Worm (Caenorhabditis elegans) whole organism, early embryonic: Measurements from ENCODE around the gene cks-1.

ENCODE experiments used
- B0310.2 ChIP-seq: sonication (generic microtip); optimal IDR thresholded peaks from 2 replicates; lab custom pipeline; 2016; ENCODE audit warnings: mild to moderate bottlenecking, missing genetic modification characterization, missing compliant biosample characterization
- F13C5.2 ChIP-seq: sonication (generic microtip); optimal IDR thresholded peaks from 2 replicates; lab custom pipeline; 2017; ENCODE audit warnings: mild to moderate bottlenecking, missing genetic modification characterization, inconsistent platforms, missing compliant biosample characterization
- aly-1 ChIP-seq: sonication (generic microtip); optimal IDR thresholded peaks from 2 replicates; lab custom pipeline; 2016; ENCODE audit warnings: missing genetic modification characterization, missing compliant biosample characterization
- ama-1 ChIP-seq: fragments of 150-350 bp; optimal IDR thresholded peaks from 2 replicates; lab custom pipeline; 2014
- ceh-13 ChIP-seq: fragments of 200-800 bp; sonication (Bioruptor generic); optimal IDR thresholded peaks from 2 replicates; lab custom pipeline; 2018; ENCODE audit warnings: mild to moderate bottlenecking, missing genetic modification characterization, missing compliant biosample characterization
- ceh-36 ChIP-seq: sonication (generic microtip); optimal IDR thresholded peaks from 2 replicates; lab custom pipeline; 2016; ENCODE audit warnings: missing genetic modification characterization, inconsistent platforms, missing compliant biosample characterization
- ets-7 ChIP-seq: sonication (generic microtip); optimal IDR thresholded peaks from 2 replicates; lab custom pipeline; 2016; ENCODE audit warnings: missing genotype, missing genetic modification characterization, missing compliant biosample characterization
- flt-1 ChIP-seq: fragments of 200-800 bp; sonication (Bioruptor generic); IDR thresholded peaks from 2 replicates; pipeline ENCODE4 v1.3.6; 2022; ENCODE audit warnings: missing genetic modification characterization, missing compliant biosample characterization
- hmbx-1 ChIP-seq: sonication (generic microtip); optimal IDR thresholded peaks from 2 replicates; lab custom pipeline; 2016; ENCODE audit warnings: mild to moderate bottlenecking, missing genetic modification characterization, missing compliant biosample characterization
- hmg-4 ChIP-seq: fragments of 200-800 bp; sonication (Bioruptor generic); optimal IDR thresholded peaks from 2 replicates; lab custom pipeline; 2018; ENCODE audit warnings: mild to moderate bottlenecking, missing genetic modification characterization, missing compliant biosample characterization
- hnd-1 ChIP-seq: sonication (generic microtip); optimal IDR thresholded peaks from 2 replicates; lab custom pipeline; 2016; ENCODE audit warnings: missing genetic modification characterization, missing compliant biosample characterization
- pes-1 ChIP-seq: fragments of 200-800 bp; sonication (Bioruptor generic); IDR thresholded peaks from 2 replicates; pipeline ENCODE4 v1.3.6; 2022; ENCODE audit warnings: missing genetic modification reagents, missing genetic modification characterization, missing compliant biosample characterization
- scrt-1 ChIP-seq: fragments of 200-800 bp; sonication (Bioruptor generic); IDR thresholded peaks from 2 replicates; pipeline ENCODE4 v1.3.6; 2022; ENCODE audit warnings: missing genetic modification characterization, missing compliant biosample characterization
- sea-1 ChIP-seq: fragments of 200-800 bp; sonication (Bioruptor generic); conservative IDR thresholded peaks from 2 replicates; pipeline ENCODE4 v1.3.6; 2022; ENCODE audit warnings: missing genetic modification characterization, missing compliant biosample characterization
- tbx-11 ChIP-seq: fragments of 200-800 bp; sonication (Bioruptor generic); IDR thresholded peaks from 2 replicates; pipeline ENCODE4 v1.3.6; 2022; ENCODE audit warnings: missing genetic modification characterization, missing compliant biosample characterization
- tbx-37 ChIP-seq: fragments of 200-800 bp; sonication (Bioruptor generic); conservative IDR thresholded peaks from 2 replicates; pipeline ENCODE4 v1.3.6; 2022; ENCODE audit warnings: missing genetic modification reagents, missing genetic modification characterization, missing compliant biosample characterization
- tra-4 ChIP-seq: sonication (generic microtip); optimal IDR thresholded peaks from 2 replicates; lab custom pipeline; 2017; ENCODE audit warnings: missing genetic modification characterization, missing compliant biosample characterization

The cks-1 gene

ce11 chrIV:8513619-8514018 lies at the start of gene cks-1:
TSS of gene cks-1 (plus strand) at chrIV:8513919.
- TF ChIP-seq pes-1 (GFP tag; lab: Robert Waterston, UW) (no peak), sea-1 (GFP tag; lab: Robert Waterston, UW) (no peak), tra-4 (tag; lab: Kevin White, UChicago) (no peak), flt-1 (GFP tag; lab: Robert Waterston, UW) (no peak), hmg-4 (GFP tag; lab: Kevin White, UChicago) (no peak), ama-1 (lab: Kevin White, UChicago) (no peak), F13C5.2 (tag; lab: Kevin White, UChicago) (no peak), tbx-11 (GFP tag; lab: Robert Waterston, UW) (no peak), aly-1 (tag; lab: Kevin White, UChicago) (no peak), ceh-13 (GFP tag; lab: Kevin White, UChicago) (no peak), ceh-36 (tag; lab: Kevin White, UChicago) (no peak), B0310.2 (tag; lab: Kevin White, UChicago) (no peak), scrt-1 (GFP tag; lab: Robert Waterston, UW) (no peak), tbx-37 (GFP tag; lab: Robert Waterston, UW) (no peak)

ce11 chrIV:8464187-8464586 lies 49.5 kb upstream of the cks-1 start:
- TF ChIP-seq ceh-13 (GFP tag; lab: Kevin White, UChicago): no peak
- TF ChIP-seq pes-1 (GFP tag; lab: Robert Waterston, UW): no peak
- no peak for TF ChIP-seq tra-4 (tag; lab: Kevin White, UChicago)
- TF ChIP-seq B0310.2 (tag; lab: Kevin White, UChicago): no peak
- TF ChIP-seq ceh-36 (tag; lab: Kevin White, UChicago): no peak
- no peak for TF ChIP-seq hmg-4 (GFP tag; lab: Kevin White, UChicago)
- no peak for TF ChIP-seq ets-7 (tag; lab: Kevin White, UChicago)

- TF ChIP-seq tra-4 (tag; lab: Kevin White, UChicago) (no peak), ama-1 (lab: Kevin White, UChicago) (no peak), sea-1 (GFP tag; lab: Robert Waterston, UW) (no peak)
Observed at ce11 chrIV:8472493-8472892, 41.2 kb upstream of the cks-1 start, which contains the start of gene oat-1. TSS of gene oat-1 (minus strand) at chrIV:8472593.

DNA sequence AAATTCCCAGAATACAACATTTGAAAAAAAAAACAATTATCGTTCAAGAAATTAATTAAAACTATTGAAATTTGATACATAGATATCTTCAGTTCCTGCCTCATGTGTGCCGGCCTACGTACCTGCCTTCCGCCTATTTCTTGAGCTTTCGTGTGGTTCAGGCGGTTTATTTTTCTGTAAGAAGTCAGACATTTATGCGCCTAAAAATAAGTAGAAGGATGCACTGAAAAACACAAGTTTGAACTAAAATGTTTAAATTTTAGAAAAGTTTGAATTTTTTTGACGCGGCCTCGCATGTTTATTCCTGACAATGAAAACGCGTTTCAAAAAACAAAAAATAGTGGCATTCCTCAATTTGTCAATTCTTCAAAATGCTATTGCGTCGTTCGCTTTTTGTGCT lies 40.0 kb upstream of the cks-1 start, which contains the start of gene C28C12.11:
TSS of gene C28C12.11 (plus strand) at position 301 of the 400 bp plus-strand sequence.
- no peak for TF ChIP-seq F13C5.2 (tag; lab: Kevin White, UChicago)
- TF ChIP-seq tra-4 (tag; lab: Kevin White, UChicago): no peak
- TF ChIP-seq hmg-4 (GFP tag; lab: Kevin White, UChicago): no peak
- TF ChIP-seq ets-7 (tag; lab: Kevin White, UChicago): no peak
- no peak for TF ChIP-seq pes-1 (GFP tag; lab: Robert Waterston, UW)
- no peak for TF ChIP-seq sea-1 (GFP tag; lab: Robert Waterston, UW)
- no peak for TF ChIP-seq B0310.2 (tag; lab: Kevin White, UChicago)
- TF ChIP-seq flt-1 (GFP tag; lab: Robert Waterston, UW): no peak
- TF ChIP-seq ceh-36 (tag; lab: Kevin White, UChicago): no peak
- no peak for TF ChIP-seq aly-1 (tag; lab: Kevin White, UChicago)
- TF ChIP-seq hmbx-1: no peak
- TF ChIP-seq ceh-13 (GFP tag; lab: Kevin White, UChicago): no peak
- no peak for TF ChIP-seq tbx-37 (GFP tag; lab: Robert Waterston, UW)

- TF ChIP-seq flt-1 (GFP tag; lab: Robert Waterston, UW): no peak
- no peak for TF ChIP-seq tbx-37 (GFP tag; lab: Robert Waterston, UW)
- no peak for TF ChIP-seq hmbx-1
- no peak for TF ChIP-seq ceh-36 (tag; lab: Kevin White, UChicago)
- TF ChIP-seq B0310.2 (tag; lab: Kevin White, UChicago): no peak
- TF ChIP-seq ama-1 (lab: Kevin White, UChicago): no peak
- TF ChIP-seq sea-1 (GFP tag; lab: Robert Waterston, UW): no peak
- no peak for TF ChIP-seq F13C5.2 (tag; lab: Kevin White, UChicago)
- no peak for TF ChIP-seq ets-7 (tag; lab: Kevin White, UChicago)
- TF ChIP-seq tra-4 (tag; lab: Kevin White, UChicago): no peak
- TF ChIP-seq aly-1 (tag; lab: Kevin White, UChicago): no peak
- no peak for TF ChIP-seq scrt-1 (GFP tag; lab: Robert Waterston, UW)
- no peak for TF ChIP-seq tbx-11 (GFP tag; lab: Robert Waterston, UW)
- no peak for TF ChIP-seq hmg-4 (GFP tag; lab: Kevin White, UChicago)
- TF ChIP-seq ceh-13 (GFP tag; lab: Kevin White, UChicago): no peak
- no peak for TF ChIP-seq pes-1 (GFP tag; lab: Robert Waterston, UW)
Observed at ce11 chrIV:8475030-8475679, 38.6 kb upstream of the cks-1 start.

DNA sequence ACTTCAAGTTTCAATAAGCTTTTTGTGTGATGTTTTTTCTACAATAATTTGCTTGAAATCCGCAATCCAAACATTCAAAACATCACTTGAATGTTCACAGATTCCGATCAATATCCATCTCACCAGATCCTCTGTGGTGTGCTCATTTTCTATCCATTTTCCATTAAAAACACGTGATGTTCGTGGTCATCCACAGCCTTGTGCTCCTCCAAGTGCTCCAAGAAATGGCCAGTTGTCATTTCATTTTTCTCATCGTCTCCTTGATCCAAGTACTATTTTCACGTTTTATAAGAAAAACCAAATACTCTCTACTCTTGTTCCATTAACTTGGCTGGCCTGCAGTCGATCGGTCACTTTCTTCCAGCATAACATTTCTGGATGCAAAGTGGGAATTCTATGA lies 37.6 kb upstream of the cks-1 start:
- TF ChIP-seq ama-1 (lab: Kevin White, UChicago) (no peak), B0310.2 (tag; lab: Kevin White, UChicago) (no peak), hmbx-1 (no peak), aly-1 (tag; lab: Kevin White, UChicago) (no peak), sea-1 (GFP tag; lab: Robert Waterston, UW) (no peak)

DNA sequence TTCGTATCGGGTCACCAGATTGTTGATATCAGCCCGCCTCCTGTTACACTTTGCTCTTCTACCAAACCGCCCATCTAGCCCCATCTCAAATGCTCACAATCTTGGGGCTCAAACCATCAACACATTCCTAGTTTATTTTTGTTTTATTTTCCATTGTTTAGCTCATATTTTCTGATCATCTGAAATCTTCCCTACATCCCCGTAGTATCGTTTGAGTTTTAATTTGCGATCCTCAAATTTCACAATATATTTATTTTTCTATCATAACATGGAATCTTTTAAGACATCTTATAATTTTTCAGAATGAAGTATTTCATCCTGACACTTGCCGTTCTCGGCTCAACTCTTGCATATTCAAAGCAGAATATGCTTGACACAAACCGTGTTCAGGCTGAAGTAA lies 36.8 kb upstream of the cks-1 start, which contains the start of gene spp-10:
TSS of gene spp-10 (plus strand) at position 301 of the 400 bp plus-strand sequence.
- no peak for TF ChIP-seq F13C5.2 (tag; lab: Kevin White, UChicago)
- no peak for TF ChIP-seq hnd-1 (tag; lab: Kevin White, UChicago)
- TF ChIP-seq ets-7 (tag; lab: Kevin White, UChicago): no peak
- no peak for TF ChIP-seq tra-4 (tag; lab: Kevin White, UChicago)
- no peak for TF ChIP-seq ceh-36 (tag; lab: Kevin White, UChicago)
- TF ChIP-seq B0310.2 (tag; lab: Kevin White, UChicago): no peak
- TF ChIP-seq aly-1 (tag; lab: Kevin White, UChicago): no peak
- TF ChIP-seq ceh-13 (GFP tag; lab: Kevin White, UChicago): no peak
